Fruit fly (Drosophila melanogaster): Measurements from ENCODE around the gene scf.

Gene scf

DNA sequence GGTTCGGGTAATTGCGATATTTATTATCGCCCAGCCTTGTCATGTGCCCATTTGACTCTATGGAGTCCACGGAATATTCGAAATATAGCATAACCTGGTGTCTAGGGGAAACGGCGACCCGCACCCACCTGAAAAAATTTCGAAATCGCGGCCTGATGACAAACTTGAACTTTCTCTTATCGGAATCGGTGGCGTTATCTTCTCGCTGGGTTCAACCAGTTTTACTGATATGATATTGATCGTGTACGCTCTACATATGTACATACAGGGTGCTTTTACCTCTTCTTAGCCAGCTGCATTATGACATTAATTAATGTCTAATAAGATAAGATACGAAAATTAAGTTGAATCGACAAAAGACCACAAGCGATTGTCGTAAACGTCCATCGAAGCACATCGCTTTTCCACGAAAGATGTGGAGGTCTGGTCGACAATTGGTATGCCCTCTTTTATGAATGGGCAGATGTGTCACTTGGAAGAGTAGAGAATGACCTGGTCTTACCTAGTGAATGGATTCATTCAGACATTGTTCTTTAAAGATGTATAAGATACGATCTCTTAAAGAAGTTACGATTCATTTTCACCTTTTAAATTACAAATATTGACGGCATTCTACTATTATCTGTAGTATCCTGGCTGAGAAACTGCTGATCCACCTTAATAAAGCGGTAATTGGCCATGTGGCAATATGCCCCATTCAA lies 21.9 kb downstream of the scf start (continued):
- peak; percentile 24 for TF ChIP-seq CG1647 (GFP tag; optimal IDR thresholded peaks at IDR 0.05)
- no peak for TF ChIP-seq slou (GFP tag; optimal IDR thresholded peaks at IDR 0.05)
- no peak for TF ChIP-seq CG14667 (GFP tag; IDR thresholded peaks at IDR 0.05)
- TF ChIP-seq CG13894 (tag; optimal IDR thresholded peaks at IDR 0.05): no peak
- TF ChIP-seq CG33213 (GFP tag; optimal IDR thresholded peaks at IDR 0.05): no peak
- TF ChIP-seq CG2116 (GFP tag; optimal IDR thresholded peaks at IDR 0.05): no peak
- peak; percentile 2 for TF ChIP-seq CG2712 (tag; optimal IDR thresholded peaks at IDR 0.05)
- TF ChIP-seq CG3281 (GFP tag; optimal IDR thresholded peaks at IDR 0.05): peak; percentile 49
- no peak for TF ChIP-seq CG15479 (GFP tag; optimal IDR thresholded peaks at IDR 0.05)
- TF ChIP-seq Sox100B (GFP tag; optimal IDR thresholded peaks at IDR 0.05): peak; percentile 7
- TF ChIP-seq fd64A (GFP tag; optimal IDR thresholded peaks at IDR 0.05): no peak
- no peak for TF ChIP-seq Oaz (GFP tag; IDR thresholded peaks at IDR 0.05)
- TF ChIP-seq Atf6 (GFP tag; IDR thresholded peaks at IDR 0.05): 0 out of 2 replicates have a peak, but pooled peaks have one; percentile 36
- peak; percentile 57 for TF ChIP-seq lab (GFP tag; optimal IDR thresholded peaks at IDR 0.05)
- TF ChIP-seq phol (tag; optimal IDR thresholded peaks at IDR 0.05): peak; percentile 7
- no peak for TF ChIP-seq nom (GFP tag; optimal IDR thresholded peaks at IDR 0.05)
- no peak for TF ChIP-seq CG18011 (GFP tag; optimal IDR thresholded peaks at IDR 0.05)
- no peak for TF ChIP-seq fd102C (GFP tag; optimal IDR thresholded peaks at IDR 0.05)
- no peak for TF ChIP-seq vnd (GFP tag; IDR thresholded peaks at IDR 0.05; ENCODE audit: partially characterized antibody)
- no peak for TF ChIP-seq onecut (GFP tag; IDR thresholded peaks at IDR 0.05)
- peak; percentile 40 for TF ChIP-seq gem (tag; optimal IDR thresholded peaks at IDR 0.05)
- TF ChIP-seq otp (GFP tag; IDR thresholded peaks at IDR 0.05): no peak
- no peak for TF ChIP-seq CG1233 (GFP tag; optimal IDR thresholded peaks at IDR 0.05)
- TF ChIP-seq btn (GFP tag; optimal IDR thresholded peaks at IDR 0.05): no peak
- no peak for TF ChIP-seq Bgb (GFP tag; IDR thresholded peaks at IDR 0.05; ENCODE audit: partially characterized antibody)
- no peak for TF ChIP-seq corto (GFP tag; optimal IDR thresholded peaks at IDR 0.05)
- TF ChIP-seq tgo (GFP tag; IDR thresholded peaks at IDR 0.05): no peak
- TF ChIP-seq CG2120 (GFP tag; optimal IDR thresholded peaks at IDR 0.05): peak; percentile 45
- no peak for TF ChIP-seq CG4707 (GFP tag; optimal IDR thresholded peaks at IDR 0.05)
- TF ChIP-seq CrebB (tag; optimal IDR thresholded peaks at IDR 0.05): no peak
- no peak for TF ChIP-seq Usf (GFP tag; optimal IDR thresholded peaks at IDR 0.05)
- no peak for TF ChIP-seq sna (GFP tag; IDR thresholded peaks at IDR 0.05; ENCODE audit: partially characterized antibody)
- TF ChIP-seq mld (GFP tag; IDR thresholded peaks at IDR 0.05; ENCODE audit: partially characterized antibody): no peak
- no peak for TF ChIP-seq ssp (GFP tag; IDR thresholded peaks at IDR 0.05)
- no peak for TF ChIP-seq CG4424 (GFP tag; optimal IDR thresholded peaks at IDR 0.05)
- TF ChIP-seq slbo (GFP tag; IDR thresholded peaks at IDR 0.05): peak; percentile 29; the same call in 1 of the 2 replicates
- TF ChIP-seq Awh (GFP tag; IDR thresholded peaks at IDR 0.05): no peak
- 0 out of 2 replicates have a peak, but pooled peaks have one; percentile 31 for TF ChIP-seq CG9932 (GFP tag; IDR thresholded peaks at IDR 0.05)
- TF ChIP-seq Six4 (GFP tag; optimal IDR thresholded peaks at IDR 0.05): no peak
- no peak for TF ChIP-seq wor (GFP tag; IDR thresholded peaks at IDR 0.05)
- no peak for TF ChIP-seq Spps (tag; optimal IDR thresholded peaks at IDR 0.05)
- no peak for TF ChIP-seq CG14050 (GFP tag; IDR thresholded peaks at IDR 0.05)
- no peak for TF ChIP-seq CG12744 (GFP tag; optimal IDR thresholded peaks at IDR 0.05)
- TF ChIP-seq Sry-δ (GFP tag; optimal IDR thresholded peaks at IDR 0.05): no peak
- TF ChIP-seq mirr (GFP tag; optimal IDR thresholded peaks at IDR 0.05): peak; percentile 48
- TF ChIP-seq CG10959 (GFP tag; IDR thresholded peaks at IDR 0.05): no peak
- TF ChIP-seq mam (GFP tag; optimal IDR thresholded peaks at IDR 0.05): peak; percentile 22
- no peak for TF ChIP-seq CG43689 (GFP tag; IDR thresholded peaks at IDR 0.05)
- TF ChIP-seq MTF-1 (GFP tag; optimal IDR thresholded peaks at IDR 0.05; ENCODE audit: borderline replicate concordance): no peak
- no peak for TF ChIP-seq CG8478 (optimal IDR thresholded peaks at IDR 0.05)
